Fruit fly (Drosophila melanogaster) S2 (cell line): ENCODE results near the gene CG4789.

ENCODE experiments used
- CG8478 ChIP-seq: fragments of >200 bp; optimal IDR thresholded peaks from 2 replicates; lab custom pipeline; 2018
- CTCF ChIP-seq, 2 experiments: fragments of >200 bp; optimal IDR thresholded peaks; 2 replicates each; lab custom pipeline; 2018

The CG4789 gene

DNA sequence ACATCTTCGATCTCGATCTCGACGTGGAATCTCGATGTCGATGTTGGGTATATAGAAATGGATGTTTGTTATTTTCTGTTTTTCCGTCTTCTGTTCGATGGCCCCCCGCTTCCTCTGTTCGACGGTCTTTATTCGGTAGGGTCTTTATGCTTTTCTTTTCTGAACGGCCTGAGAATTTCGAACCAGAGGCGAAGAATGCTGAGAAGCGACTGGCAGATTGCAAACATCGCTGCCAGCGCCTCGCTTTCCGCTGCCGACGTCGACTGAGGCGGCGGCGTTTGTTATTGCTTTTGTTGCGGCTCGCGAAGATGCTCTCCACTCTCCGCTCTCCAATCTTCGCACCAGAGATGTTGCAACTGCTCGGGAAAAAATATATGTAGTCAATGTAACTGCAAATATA, 34.6 kb downstream of the CG4789 start, which contains the start of the genes CG13004 and CG46306:
CG13004 (minus strand) TSS at position 217 of the 400 bp plus-strand sequence.
CG46306 (minus strand) TSS at position 217 of the 400 bp plus-strand sequence.
- no peak for TF ChIP-seq CG8478 (lab: Kevin White, UChicago)
- TF ChIP-seq CTCF (optimal IDR thresholded peaks at IDR 0.05; lab: Kevin White, UChicago) = no peak

dm6 chrX:16836091-16836799, 35.5 kb downstream of the CG4789 start:
- TF ChIP-seq CG8478 (lab: Kevin White, UChicago) (no peak), CTCF (optimal IDR thresholded peaks at IDR 0.05; lab: Kevin White, UChicago) (no peak)

dm6 chrX:16836805-16837333, 36.1 kb downstream of the CG4789 start:
- TF ChIP-seq CTCF (optimal IDR thresholded peaks at IDR 0.05; lab: Kevin White, UChicago) (no peak), CG8478 (lab: Kevin White, UChicago) (no peak)

DNA sequence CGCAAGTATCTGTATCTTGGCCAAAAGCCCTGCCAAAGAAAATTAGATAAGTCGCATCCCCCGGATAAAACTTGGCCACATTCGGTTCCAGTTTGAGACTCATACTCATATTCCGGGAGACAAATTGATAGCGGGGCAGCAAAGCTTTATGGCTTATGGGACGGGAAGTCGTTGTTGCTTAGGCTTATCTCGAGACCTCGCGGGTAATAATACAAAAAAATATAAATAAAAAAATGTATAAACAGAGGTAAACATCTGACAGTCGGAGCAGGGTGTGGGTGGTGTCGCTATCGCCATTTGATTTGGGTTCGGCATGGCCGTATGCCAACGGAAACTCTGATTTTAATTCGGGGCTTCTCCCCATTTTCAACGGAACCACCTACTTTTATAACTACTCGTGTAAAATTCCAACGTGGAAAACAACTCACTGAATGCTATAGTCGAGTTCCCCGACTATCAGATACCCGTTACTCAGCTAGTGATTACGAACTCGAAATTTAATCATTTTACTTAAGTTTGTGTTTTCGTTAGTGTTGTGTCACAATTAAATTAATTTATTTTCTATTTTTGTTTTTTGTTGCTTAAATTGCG, 37.0 kb downstream of the CG4789 start:
- TF ChIP-seq CG8478 (lab: Kevin White, UChicago) (no peak), CTCF (optimal IDR thresholded peaks at IDR 0.05; lab: Kevin White, UChicago) (no peak)

dm6 chrX:16839033-16839432, 38.3 kb downstream of the CG4789 start:
- no peak for TF ChIP-seq CG8478 (lab: Kevin White, UChicago)
- no peak for TF ChIP-seq CTCF (optimal IDR thresholded peaks at IDR 0.05; lab: Kevin White, UChicago)

DNA sequence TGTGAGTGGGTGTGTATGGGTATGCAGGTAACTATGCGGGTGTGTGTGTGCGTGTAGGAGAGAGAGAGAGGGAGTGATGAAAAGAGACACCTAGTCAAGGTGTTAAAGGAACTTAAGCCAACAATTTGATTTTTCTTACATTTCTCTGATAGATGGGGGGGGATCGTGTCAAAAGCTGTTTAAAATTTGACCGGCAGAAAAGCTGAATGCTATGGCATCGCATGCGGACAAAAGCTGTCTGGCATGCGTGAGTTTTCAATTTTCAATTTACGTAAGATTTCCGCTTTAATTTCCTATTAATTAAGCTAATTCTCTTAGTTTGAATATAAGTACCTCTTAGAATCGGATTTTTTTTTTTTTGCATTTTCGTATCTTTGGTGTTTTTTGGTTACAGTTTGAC, 39.2 kb downstream of the CG4789 start:
- TF ChIP-seq CG8478 (lab: Kevin White, UChicago) (no peak), CTCF (optimal IDR thresholded peaks at IDR 0.05; lab: Kevin White, UChicago) (peak in 1 of 2 experiments; percentile 9)

dm6 chrX:16844295-16844694, 43.6 kb downstream of the CG4789 start, which contains the start of gene RSG7:
RSG7 (minus strand) TSS chrX:16844433.
- TF ChIP-seq CTCF (optimal IDR thresholded peaks at IDR 0.05; lab: Kevin White, UChicago) (no peak), CG8478 (lab: Kevin White, UChicago) (no peak)

- TF ChIP-seq CG8478 (lab: Kevin White, UChicago) (no peak), CTCF (optimal IDR thresholded peaks at IDR 0.05; lab: Kevin White, UChicago) (peak; percentile 87 to 88)
Measured at dm6 chrX:16846575-16846974, 45.8 kb downstream of the CG4789 start.

- TF ChIP-seq CTCF (optimal IDR thresholded peaks at IDR 0.05; lab: Kevin White, UChicago) = no peak
- no peak for TF ChIP-seq CG8478 (lab: Kevin White, UChicago)
Measured at dm6 chrX:16848978-16849377, 48.2 kb downstream of the CG4789 start.

DNA sequence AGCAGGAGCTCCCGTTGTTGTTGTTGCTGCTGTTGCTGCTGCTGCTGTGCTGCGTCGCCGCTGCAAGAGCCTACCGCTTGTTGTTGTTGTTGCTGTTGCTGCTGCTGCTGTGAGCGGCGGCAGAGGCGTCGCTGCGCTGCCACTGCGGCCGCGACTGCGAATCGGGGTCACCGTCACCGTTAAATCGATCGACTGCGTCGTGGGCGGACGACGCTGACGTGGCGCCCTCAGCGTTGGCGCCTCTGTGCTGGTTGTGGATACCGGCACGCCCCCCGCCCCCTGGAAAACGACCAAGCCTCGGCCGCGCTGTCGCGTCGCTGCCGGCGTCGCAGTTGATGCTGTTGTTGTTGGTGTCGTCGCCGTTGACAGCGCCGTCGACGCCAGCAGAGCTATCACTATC, 48.8 kb downstream of the CG4789 start:
- TF ChIP-seq CG8478 (lab: Kevin White, UChicago) (no peak), CTCF (optimal IDR thresholded peaks at IDR 0.05; lab: Kevin White, UChicago) (no peak)
